Worm (Caenorhabditis elegans) whole organism, young adult: ENCODE results near the gene twk-3.

Experiments
- T07F8.4 ChIP-seq: sonication (generic microtip); optimal IDR thresholded peaks from 2 replicates; lab custom pipeline; 2016; ENCODE audit warnings: mild to moderate bottlenecking, missing genetic modification characterization, moderate library complexity, missing compliant biosample characterization
- aptf-2 ChIP-seq: fragments of 200-800 bp; sonication (Bioruptor generic); conservative IDR thresholded peaks from 2 replicates; pipeline ENCODE4 v1.3.6; 2022; ENCODE audit warnings: missing genetic modification reagents, missing genetic modification characterization, missing compliant biosample characterization
- athp-1 ChIP-seq: sonication (generic microtip); optimal IDR thresholded peaks from 2 replicates; lab custom pipeline; 2017; ENCODE audit warnings: mild to moderate bottlenecking, missing genetic modification characterization, missing compliant biosample characterization
- die-1 ChIP-seq: sonication (generic microtip); optimal IDR thresholded peaks from 2 replicates; lab custom pipeline; 2016; ENCODE audit warnings: missing genotype, mild to moderate bottlenecking, missing genetic modification characterization, missing compliant biosample characterization
- efl-1 ChIP-seq: fragments of 150-350 bp; optimal IDR thresholded peaks from 2 replicates; lab custom pipeline; 2014; ENCODE audit warnings: missing biosample characterization, missing genetic modification reagents, missing genetic modification characterization
- him-1 ChIP-seq: sonication (generic microtip); optimal IDR thresholded peaks from 2 replicates; lab custom pipeline; 2016; ENCODE audit warnings: missing genotype, missing genetic modification reagents, missing genetic modification characterization, missing compliant biosample characterization
- lin-40 ChIP-seq: sonication (generic microtip); optimal IDR thresholded peaks from 2 replicates; lab custom pipeline; 2016; ENCODE audit warnings: missing genetic modification characterization, mild to moderate bottlenecking, missing compliant biosample characterization, missing genotype, missing genetic modification reagents
- pbrm-1 ChIP-seq: fragments of 200-800 bp; sonication (Bioruptor generic); IDR thresholded peaks from 2 replicates; pipeline ENCODE4 v1.3.6; 2022; ENCODE audit warnings: missing genetic modification reagents, missing genetic modification characterization, missing compliant biosample characterization
- pha-4 ChIP-seq: fragments of 150-350 bp; sonication (generic microtip); optimal IDR thresholded peaks from 2 replicates; lab custom pipeline; 2014; ENCODE audit warnings: missing biosample characterization, missing genetic modification reagents, missing genetic modification characterization
- snpc-3.4 ChIP-seq: sonication (generic microtip); optimal IDR thresholded peaks from 2 replicates; lab custom pipeline; 2017; ENCODE audit warnings: missing genetic modification characterization, mild to moderate bottlenecking, missing compliant biosample characterization, antibody characterized with exemption, moderate library complexity, missing genotype, missing genetic modification reagents

DNA sequence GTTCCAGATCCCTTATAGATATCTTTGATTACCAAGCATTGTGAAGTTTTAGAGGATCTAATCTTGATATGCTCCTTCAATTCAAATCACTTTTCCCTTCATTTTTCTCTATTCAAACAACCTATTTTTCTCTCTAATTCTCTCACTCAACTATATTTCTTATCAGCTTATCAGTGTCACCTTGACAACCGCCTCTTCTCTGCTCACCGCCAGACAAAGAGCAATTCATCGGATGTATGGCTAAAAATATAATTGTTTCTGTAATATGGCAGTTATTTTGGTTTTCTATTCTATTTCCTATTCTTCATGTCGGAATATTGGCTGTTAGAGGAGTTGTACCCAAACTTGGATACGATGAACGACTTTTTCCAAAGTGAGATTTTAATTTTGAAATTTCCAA, 37.1 kb upstream of the twk-3 start:
- TF ChIP-seq T07F8.4 (tag; lab: Kevin White, UChicago) (no peak), die-1 (no peak), him-1 (tag; lab: Kevin White, UChicago) (no peak), athp-1 (tag; lab: Kevin White, UChicago) (no peak), pbrm-1 (GFP tag; lab: Robert Waterston, UW) (no peak), efl-1 (no peak), snpc-3.4 (tag; lab: Kevin White, UChicago) (no peak), lin-40 (tag; lab: Kevin White, UChicago) (no peak), aptf-2 (GFP tag; lab: Robert Waterston, UW) (no peak), pha-4 (tag; lab: Kevin White, UChicago) (no peak)
